Worm (Caenorhabditis elegans): ENCODE data around the gene ZK131.11.
"Not testable (repeated sequence)": the region's sequence is repeated elsewhere in the genome, so short reads cannot be mapped to it uniquely, and the experiment has no call there.

DNA sequence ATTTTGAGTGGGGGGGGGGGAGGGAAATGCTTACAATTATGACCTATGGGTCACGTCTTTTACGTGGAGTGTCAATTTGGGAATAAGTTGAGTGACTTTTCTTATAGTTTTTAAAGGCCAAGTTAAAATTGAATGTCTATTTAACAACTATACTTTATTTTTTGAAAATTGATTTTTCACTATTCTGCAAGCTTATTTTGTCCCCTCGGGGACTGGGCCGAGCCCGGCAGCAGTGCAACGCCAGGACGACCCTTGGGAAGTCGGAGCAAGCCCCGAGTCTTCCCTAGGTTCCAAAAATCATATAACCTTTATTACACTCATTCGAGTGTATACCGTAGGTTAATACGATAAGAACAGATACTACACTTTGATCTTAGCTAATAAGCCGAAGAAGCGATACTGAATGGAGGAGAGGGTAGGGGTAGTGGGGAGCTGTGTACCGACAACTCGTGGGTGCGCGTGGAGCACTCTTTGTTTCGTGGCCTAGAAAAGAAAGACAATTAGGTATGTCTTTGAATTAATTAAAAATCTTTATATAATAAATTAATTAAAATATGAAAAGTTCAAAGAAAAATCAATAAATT is 43.8 kb downstream of the ZK131.11 start, which contains the start of gene ins-37:
- TF ChIP-seq sptf-1, lin-13 (tag; optimal IDR thresholded peaks at IDR 0.05): not testable (repeated sequence)
